Fruit fly (Drosophila melanogaster): ENCODE data around the gene eyg.

Gene eyg

DNA sequence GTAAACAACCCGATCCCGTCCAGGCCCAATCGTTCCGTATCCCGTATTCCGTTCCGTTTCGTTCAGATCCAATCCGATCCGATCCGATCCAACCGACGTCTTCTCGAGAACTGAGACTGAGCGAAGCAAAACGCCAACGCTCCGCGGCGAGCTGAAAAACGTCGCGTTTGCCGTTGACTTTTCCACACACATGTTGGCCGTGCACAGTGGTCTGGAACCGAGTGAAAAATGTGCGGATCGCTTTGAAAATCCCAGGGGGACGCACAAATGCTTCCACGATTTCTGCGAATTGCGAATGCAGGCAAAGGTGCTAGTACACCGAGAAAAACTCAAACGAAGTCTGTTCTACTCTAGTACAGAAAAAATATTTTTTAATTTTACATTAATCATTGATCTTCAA lies 17.1 kb upstream of the eyg start, which contains the start of gene CG10663 (continued):
- TF ChIP-seq vnd (GFP tag; IDR thresholded peaks at IDR 0.05; ENCODE audit: partially characterized antibody), result no peak
- peak; percentile 45 for TF ChIP-seq dm (GFP tag; optimal IDR thresholded peaks at IDR 0.05)
- no peak for TF ChIP-seq dati (GFP tag; IDR thresholded peaks at IDR 0.05)
- 0 out of 3 replicates have a peak, but pooled peaks have one; percentile 24 for TF ChIP-seq Opbp (GFP tag; IDR thresholded peaks at IDR 0.05; ENCODE audit: partially characterized antibody)
- TF ChIP-seq bbx (GFP tag; IDR thresholded peaks at IDR 0.05; ENCODE audit: partially characterized antibody), result peak; percentile 60; the same call in 1 of the 2 replicates
- 0 out of 2 replicates have a peak, but pooled peaks have one; percentile 16 for TF ChIP-seq CG1024 (GFP tag; IDR thresholded peaks at IDR 0.05)
- peak; percentile 57 for TF ChIP-seq CG13287 (GFP tag; IDR thresholded peaks at IDR 0.05; ENCODE audit: partially characterized antibody)
- no peak for TF ChIP-seq fd102C (GFP tag; optimal IDR thresholded peaks at IDR 0.05)
- no peak for TF ChIP-seq CG10366 (GFP tag; IDR thresholded peaks at IDR 0.05)
- peak; percentile 28 for TF ChIP-seq Ada2b (GFP tag; IDR thresholded peaks at IDR 0.05)
- peak; percentile 80 for TF ChIP-seq sens (GFP tag)
- peak; percentile 45; the same call in 1 of the 2 replicates for TF ChIP-seq Rfx (GFP tag; IDR thresholded peaks at IDR 0.05)
- peak; percentile 72; the same call in 2 of the 3 replicates for TF ChIP-seq ci (GFP tag; IDR thresholded peaks at IDR 0.05)
- TF ChIP-seq chm (GFP tag; IDR thresholded peaks at IDR 0.05), result peak; percentile 43; the same call in 1 of the 2 replicates
- peak; percentile 0 for TF ChIP-seq CG12071 (GFP tag; optimal IDR thresholded peaks at IDR 0.05)
- TF ChIP-seq CG16863 (GFP tag; optimal IDR thresholded peaks at IDR 0.05), result peak; percentile 10
- 0 out of 2 replicates have a peak, but pooled peaks have one; percentile 27 for TF ChIP-seq Atf6 (GFP tag; IDR thresholded peaks at IDR 0.05)
- peak; percentile 6 for TF ChIP-seq Chrac-16 (GFP tag; optimal IDR thresholded peaks at IDR 0.05)
- TF ChIP-seq slbo (GFP tag; IDR thresholded peaks at IDR 0.05), result peak; percentile 42
- TF ChIP-seq Optix (GFP tag; IDR thresholded peaks at IDR 0.05), result 0 out of 3 replicates have a peak, but pooled peaks have one; percentile 43
- TF ChIP-seq HLHmδ (GFP tag; optimal IDR thresholded peaks at IDR 0.05), result peak; percentile 39
- 0 out of 2 replicates have a peak, but pooled peaks have one; percentile 10 for TF ChIP-seq MBD-R2 (GFP tag; IDR thresholded peaks at IDR 0.05)

- TF ChIP-seq stwl (tag; optimal IDR thresholded peaks at IDR 0.05), result peak; percentile 10
- TF ChIP-seq eve (GFP tag; optimal IDR thresholded peaks at IDR 0.05), result no peak
These were observed 16.6 kb upstream of the eyg start for dm6 chr3L:12484464-12484863.

- TF ChIP-seq Dad (GFP tag; optimal IDR thresholded peaks at IDR 0.05) (peak; percentile 50), Hr3 (GFP tag; optimal IDR thresholded peaks at IDR 0.05) (peak; percentile 76), CG7987 (GFP tag; optimal IDR thresholded peaks at IDR 0.05) (no peak), rib (GFP tag; IDR thresholded peaks at IDR 0.05) (peak; percentile 9; the same call in 1 of the 2 replicates), cad (GFP tag; optimal IDR thresholded peaks at IDR 0.05) (no peak), hth (optimal IDR thresholded peaks at IDR 0.05) (no peak), Lpt (GFP tag; optimal IDR thresholded peaks at IDR 0.05) (no peak), CG12744 (GFP tag; optimal IDR thresholded peaks at IDR 0.05) (peak; percentile 37), nerfin-2 (GFP tag; IDR thresholded peaks at IDR 0.05; ENCODE audit: partially characterized antibody) (no peak), CG16779 (GFP tag; IDR thresholded peaks at IDR 0.05) (no peak; the same call in 1 of the 2 replicates), NC2β (GFP tag; optimal IDR thresholded peaks at IDR 0.05) (peak; percentile 55), Rx (GFP tag; IDR thresholded peaks at IDR 0.05) (peak; percentile 49), Adf1 (GFP tag; IDR thresholded peaks at IDR 0.05) (no peak), Hand (GFP tag; optimal IDR thresholded peaks at IDR 0.05) (peak; percentile 5), sd (tag; optimal IDR thresholded peaks at IDR 0.05) (no peak), toy (GFP tag; IDR thresholded peaks at IDR 0.05) (no peak), CG10431 (GFP tag; optimal IDR thresholded peaks at IDR 0.05) (no peak), Lim3 (GFP tag; IDR thresholded peaks at IDR 0.05) (0 out of 2 replicates have a peak, but pooled peaks have one; percentile 14), CG2202 (tag; optimal IDR thresholded peaks at IDR 0.05) (peak; percentile 15), CG11696 (GFP tag; IDR thresholded peaks at IDR 0.05) (peak; percentile 52; the same call in 1 of the 2 replicates), CG14710 (tag; optimal IDR thresholded peaks at IDR 0.05) (peak; percentile 73), Bteb2 (GFP tag; optimal IDR thresholded peaks at IDR 0.05) (peak; percentile 52), CG15514 (GFP tag; optimal IDR thresholded peaks at IDR 0.05) (peak; percentile 43), Nf-YB (GFP tag; optimal IDR thresholded peaks at IDR 0.05) (peak; percentile 63), CG12236 (GFP tag; optimal IDR thresholded peaks at IDR 0.05) (peak; percentile 48), org-1 (GFP tag; optimal IDR thresholded peaks at IDR 0.05) (peak; percentile 50)
These were observed 15.1 kb upstream of the eyg start for dm6 chr3L:12482917-12483316.
